Fruit fly (Drosophila melanogaster) whole organism, wandering third instar larva: ENCODE data around the gene CG4073.

Source experiments
- Abd-B ChIP-seq: fragments of >200 bp; optimal IDR thresholded peaks from 2 replicates; lab custom pipeline; 2017; ENCODE audit warnings: missing biosample characterization, missing genetic modification characterization
- CG32264 ChIP-seq: fragments of 200-800 bp; sonication (Bioruptor generic); optimal IDR thresholded peaks from 2 replicates; lab custom pipeline; 2016; ENCODE audit warnings: missing biosample characterization, missing genetic modification characterization
- CrebA ChIP-seq: fragments of 200-800 bp; sonication (Bioruptor generic); optimal IDR thresholded peaks from 2 replicates; lab custom pipeline; 2016; ENCODE audit warnings: missing biosample characterization, mild to moderate bottlenecking, missing genetic modification characterization, borderline replicate concordance
- Dfd ChIP-seq: fragments of >200 bp; optimal IDR thresholded peaks from 2 replicates; lab custom pipeline; 2017; ENCODE audit warnings: missing biosample characterization, missing genetic modification characterization
- Dif ChIP-seq: fragments of 200-275, 200-300 bp; sonication (Bioruptor generic); optimal IDR thresholded peaks from 2 replicates; lab custom pipeline; 2018; ENCODE audit warnings: missing biosample characterization, missing genetic modification characterization; ENCODE audit not compliant: partially characterized antibody
- GATAd ChIP-seq: sonication (Bioruptor generic); optimal IDR thresholded peaks from 2 replicates; lab custom pipeline; 2016; ENCODE audit warnings: missing biosample characterization, missing genetic modification characterization
- HLH106 ChIP-seq: fragments of 200-800 bp; optimal IDR thresholded peaks from 3 replicates; lab custom pipeline; 2019; ENCODE audit warnings: missing biosample characterization, mild to moderate bottlenecking, missing genetic modification characterization, moderate library complexity
- Hnf4 ChIP-seq: fragments of 200-800 bp; sonication (Bioruptor generic); optimal IDR thresholded peaks from 2 replicates; lab custom pipeline; 2016; ENCODE audit warnings: missing biosample characterization, mild to moderate bottlenecking, missing genetic modification characterization
- Hr78 ChIP-seq: fragments of >200 bp; optimal IDR thresholded peaks from 2 replicates; lab custom pipeline; 2017; ENCODE audit warnings: missing biosample characterization, missing genetic modification characterization
- Hr83 ChIP-seq: fragments of 200-300 bp; sonication (Bioruptor generic); optimal IDR thresholded peaks from 2 replicates; lab custom pipeline; 2016; ENCODE audit warnings: missing biosample characterization, mild to moderate bottlenecking, missing genetic modification characterization, moderate library complexity; ENCODE audit not compliant: poor library complexity, severe bottlenecking
- Jra ChIP-seq: sonication (Bioruptor generic); optimal IDR thresholded peaks from 2 replicates; lab custom pipeline; 2016; ENCODE audit warnings: missing biosample characterization, missing genetic modification characterization
- Myc ChIP-seq: fragments of >200 bp; optimal IDR thresholded peaks from 2 replicates; lab custom pipeline; 2017
- OdsH ChIP-seq: fragments of 200-800 bp; sonication (Bioruptor generic); optimal IDR thresholded peaks from 2 replicates; lab custom pipeline; 2016; ENCODE audit warnings: missing biosample characterization, mild to moderate bottlenecking, missing genetic modification characterization
- Rel ChIP-seq, 2 experiments: fragments of 200-800 bp; sonication (Bioruptor generic) in 1 of 2; optimal IDR thresholded peaks; 2 replicates in 1 of 2; 3 replicates in 1 of 2; lab custom pipeline; 2016 to 2019; ENCODE audit warnings: mild to moderate bottlenecking in 2 of 2, missing biosample characterization in 2 of 2, missing genetic modification characterization in 2 of 2, moderate library complexity in 1 of 2
- br ChIP-seq: fragments of 200-800 bp; sonication (Bioruptor generic); optimal IDR thresholded peaks from 2 replicates; lab custom pipeline; 2016; ENCODE audit warnings: missing biosample characterization, missing genetic modification characterization
- brk ChIP-seq: fragments of 200-800 bp; sonication (Bioruptor generic); optimal IDR thresholded peaks from 2 replicates; lab custom pipeline; 2016; ENCODE audit warnings: missing biosample characterization, mild to moderate bottlenecking, missing genetic modification characterization
- dl ChIP-seq, 2 experiments: fragments of 175-275, 200-275 bp in 1 of 2; fragments of 200-275 bp in 1 of 2; sonication (Bioruptor generic); optimal IDR thresholded peaks; lab custom pipeline; 2018; ENCODE audit warnings: mild to moderate bottlenecking in 2 of 2, missing biosample characterization in 2 of 2, missing genetic modification characterization in 2 of 2, moderate library complexity in 2 of 2; ENCODE audit not compliant: partially characterized antibody in 2 of 2, insufficient read depth in 1 of 2
- dmrt93B ChIP-seq: fragments of 200-800 bp; sonication (Bioruptor generic); optimal IDR thresholded peaks from 2 replicates; lab custom pipeline; 2018; ENCODE audit warnings: missing biosample characterization, mild to moderate bottlenecking, missing genetic modification characterization
- dsf ChIP-seq: sonication (Bioruptor generic); optimal IDR thresholded peaks from 2 replicates; lab custom pipeline; 2016; ENCODE audit warnings: missing biosample characterization, missing genetic modification characterization, borderline replicate concordance
- ey ChIP-seq: fragments of 200-800 bp; sonication (Bioruptor generic); optimal IDR thresholded peaks from 2 replicates; lab custom pipeline; 2016; ENCODE audit warnings: missing biosample characterization, missing genetic modification characterization
- foxo ChIP-seq, 2 experiments: fragments of 200-800 bp; sonication (Bioruptor generic); optimal IDR thresholded peaks; 2 replicates in 1 of 2; 3 replicates in 1 of 2; lab custom pipeline; 2016 to 2017; ENCODE audit warnings: missing biosample characterization in 2 of 2, missing genetic modification characterization in 2 of 2
- fru ChIP-seq: fragments of 200-800 bp; sonication (Bioruptor generic); optimal IDR thresholded peaks from 3 replicates; lab custom pipeline; 2016; ENCODE audit warnings: missing biosample characterization, mild to moderate bottlenecking, missing genetic modification characterization
- h ChIP-seq: fragments of 200-800 bp; sonication (Bioruptor generic); optimal IDR thresholded peaks from 3 replicates; lab custom pipeline; 2016; ENCODE audit warnings: missing biosample characterization, mild to moderate bottlenecking, missing genetic modification characterization
- jim ChIP-seq: fragments of 175-275, 200-325 bp; sonication (Bioruptor generic); optimal IDR thresholded peaks from 2 replicates; lab custom pipeline; 2016; ENCODE audit warnings: missing biosample characterization, mild to moderate bottlenecking, missing genetic modification characterization
- lola ChIP-seq: fragments of >200 bp; optimal IDR thresholded peaks from 2 replicates; lab custom pipeline; 2017; ENCODE audit warnings: missing biosample characterization, missing genetic modification characterization
- pan ChIP-seq: fragments of >200 bp; optimal IDR thresholded peaks from 2 replicates; lab custom pipeline; 2017
- psq ChIP-seq: fragments of 200-800 bp; sonication (Bioruptor generic); optimal IDR thresholded peaks from 3 replicates; lab custom pipeline; 2017; ENCODE audit warnings: missing biosample characterization, mild to moderate bottlenecking, missing genetic modification characterization, moderate library complexity
- rgr ChIP-seq: fragments of 200-800 bp; sonication (Bioruptor generic); optimal IDR thresholded peaks from 3 replicates; lab custom pipeline; 2016; ENCODE audit warnings: missing biosample characterization, mild to moderate bottlenecking, missing genetic modification characterization
- sv ChIP-seq: fragments of 200-800 bp; sonication (Bioruptor generic); optimal IDR thresholded peaks from 3 replicates; lab custom pipeline; 2016; ENCODE audit warnings: missing biosample characterization, missing genetic modification characterization
- tai ChIP-seq: sonication (Bioruptor generic); optimal IDR thresholded peaks from 2 replicates; lab custom pipeline; 2016; ENCODE audit warnings: missing biosample characterization, missing genetic modification characterization
- usp ChIP-seq: fragments of >200 bp; optimal IDR thresholded peaks from 2 replicates; lab custom pipeline; 2017; ENCODE audit warnings: missing biosample characterization, missing genetic modification characterization
- woc ChIP-seq: sonication (Bioruptor generic); optimal IDR thresholded peaks from 2 replicates; lab custom pipeline; 2016; ENCODE audit warnings: missing biosample characterization, mild to moderate bottlenecking, missing genetic modification characterization

The CG4073 gene

DNA sequence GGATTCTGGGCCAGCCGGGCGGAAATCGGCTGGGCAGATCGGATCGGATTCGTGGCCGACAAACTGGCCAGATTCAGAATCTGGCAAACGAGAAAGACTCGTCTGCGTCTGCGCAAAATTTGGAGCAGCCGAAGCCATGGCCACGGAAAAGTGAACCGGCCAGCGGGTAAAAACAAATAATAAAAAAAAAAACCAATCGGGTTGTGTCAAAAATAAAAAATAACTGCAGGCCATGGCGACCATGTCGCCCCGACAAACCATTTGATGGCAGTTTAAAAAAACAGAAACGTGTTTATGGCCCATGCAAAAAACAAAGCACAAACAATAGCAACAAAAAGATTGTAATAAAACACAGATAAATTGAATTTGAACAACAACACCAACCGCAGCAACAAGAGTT, 26.4 kb upstream of the CG4073 start:
- TF ChIP-seq lola (GFP tag; lab: Kevin White, UChicago) (no peak), OdsH (no peak), GATAd (GFP tag; lab: Kevin White, UChicago) (no peak), br (GFP tag; lab: Kevin White, UChicago) (no peak), psq (GFP tag; lab: Kevin White, UChicago) (no peak), Abd-B (no peak), Hr83 (GFP tag; lab: Kevin White, UChicago) (no peak), CG32264 (GFP tag; lab: Kevin White, UChicago) (no peak)

DNA sequence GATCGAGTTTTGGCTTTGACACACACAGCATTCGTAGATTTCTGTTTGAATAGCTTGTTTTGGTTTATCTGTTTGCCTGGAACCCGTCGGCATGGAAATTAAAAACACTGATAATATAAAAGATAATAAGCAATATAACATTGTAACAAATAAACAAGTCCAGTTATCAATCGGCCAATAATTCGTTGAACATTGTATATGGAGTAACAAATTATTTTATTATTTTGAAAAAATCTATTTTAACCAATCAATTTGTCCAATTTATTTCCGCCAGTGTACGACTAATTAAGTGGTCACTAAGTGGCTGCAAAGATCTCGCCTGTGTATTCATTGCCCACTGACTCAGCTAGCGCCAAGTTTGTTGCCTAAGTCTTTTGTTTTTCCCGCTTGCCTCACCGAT, 25.8 kb upstream of the CG4073 start:
- no peak for TF ChIP-seq Hnf4 (GFP tag; lab: Kevin White, UChicago)
- no peak for TF ChIP-seq jim (GFP tag; lab: Kevin White, UChicago)
- TF ChIP-seq tai = no peak
- TF ChIP-seq h (GFP tag; lab: Kevin White, UChicago) = no peak
- TF ChIP-seq GATAd (GFP tag; lab: Kevin White, UChicago) = no peak
- TF ChIP-seq Dif (GFP tag; lab: Kevin White, UChicago) = no peak
- no peak for TF ChIP-seq Hr78
- TF ChIP-seq CG32264 (GFP tag; lab: Kevin White, UChicago) = no peak
- no peak for TF ChIP-seq OdsH
- no peak for TF ChIP-seq woc (GFP tag; lab: Kevin White, UChicago)
- TF ChIP-seq usp (GFP tag; lab: Kevin White, UChicago) = no peak
- TF ChIP-seq Myc (lab: Kevin White, UChicago) = no peak
- TF ChIP-seq fru = no peak

DNA sequence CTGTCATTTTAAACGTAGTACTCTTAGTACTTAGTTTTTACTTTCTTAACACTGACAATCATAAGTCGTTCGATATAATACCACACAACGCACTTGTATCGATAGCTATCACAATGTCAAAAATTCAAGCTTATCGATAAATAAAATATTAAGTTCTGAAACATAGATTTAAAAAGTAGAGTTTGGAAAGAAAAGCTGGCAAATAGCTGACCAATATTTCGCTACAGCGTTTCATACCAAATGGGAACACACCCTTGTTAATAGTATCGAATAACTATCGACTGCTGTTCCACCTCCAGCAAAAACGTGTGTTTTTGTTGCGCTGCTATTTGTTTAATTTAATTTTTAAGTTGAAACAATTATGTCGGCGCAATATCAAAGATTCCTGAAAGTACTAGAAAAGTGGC, 18.2 kb upstream of the CG4073 start, which contains the start of the genes pug, CG14683 and CG46459:
Gene pug (plus strand): TSS at position 164 of the 407 bp plus-strand sequence.
Gene CG14683 (plus strand): TSS at position 277 of the 407 bp plus-strand sequence.
Gene CG46459 (plus strand): TSS at position 277 of the 407 bp plus-strand sequence.
- TF ChIP-seq Myc (lab: Kevin White, UChicago) (peak; percentile 31), brk (GFP tag; lab: Kevin White, UChicago) (no peak), Hr83 (GFP tag; lab: Kevin White, UChicago) (peak; percentile 11), CrebA (GFP tag; lab: Kevin White, UChicago) (no peak), sv (GFP tag; lab: Kevin White, UChicago) (peak; percentile 40), HLH106 (tag; lab: Kevin White, UChicago) (peak; percentile 46), Abd-B (no peak), br (GFP tag; lab: Kevin White, UChicago) (peak; percentile 15), Dfd (GFP tag; lab: Kevin White, UChicago) (no peak), Hnf4 (GFP tag; lab: Kevin White, UChicago) (no peak), jim (GFP tag; lab: Kevin White, UChicago) (no peak), psq (GFP tag; lab: Kevin White, UChicago) (no peak), h (GFP tag; lab: Kevin White, UChicago) (peak; percentile 73), ey (peak; percentile 32), dmrt93B (no peak), rgr (peak; percentile 33), pan (lab: Kevin White, UChicago) (no peak), GATAd (GFP tag; lab: Kevin White, UChicago) (peak; percentile 26), foxo (GFP tag; optimal IDR thresholded peaks at IDR 0.05; lab: Kevin White, UChicago) (peak in 1 of 2 experiments; percentile 63), fru (peak; percentile 49), OdsH (peak; percentile 8), Jra (GFP tag; lab: Kevin White, UChicago) (peak; percentile 55), Rel (GFP tag; optimal IDR thresholded peaks at IDR 0.05; lab: Kevin White, UChicago) (no peak), Rel (tag; optimal IDR thresholded peaks at IDR 0.05; lab: Kevin White, UChicago) (peak; percentile 34)

DNA sequence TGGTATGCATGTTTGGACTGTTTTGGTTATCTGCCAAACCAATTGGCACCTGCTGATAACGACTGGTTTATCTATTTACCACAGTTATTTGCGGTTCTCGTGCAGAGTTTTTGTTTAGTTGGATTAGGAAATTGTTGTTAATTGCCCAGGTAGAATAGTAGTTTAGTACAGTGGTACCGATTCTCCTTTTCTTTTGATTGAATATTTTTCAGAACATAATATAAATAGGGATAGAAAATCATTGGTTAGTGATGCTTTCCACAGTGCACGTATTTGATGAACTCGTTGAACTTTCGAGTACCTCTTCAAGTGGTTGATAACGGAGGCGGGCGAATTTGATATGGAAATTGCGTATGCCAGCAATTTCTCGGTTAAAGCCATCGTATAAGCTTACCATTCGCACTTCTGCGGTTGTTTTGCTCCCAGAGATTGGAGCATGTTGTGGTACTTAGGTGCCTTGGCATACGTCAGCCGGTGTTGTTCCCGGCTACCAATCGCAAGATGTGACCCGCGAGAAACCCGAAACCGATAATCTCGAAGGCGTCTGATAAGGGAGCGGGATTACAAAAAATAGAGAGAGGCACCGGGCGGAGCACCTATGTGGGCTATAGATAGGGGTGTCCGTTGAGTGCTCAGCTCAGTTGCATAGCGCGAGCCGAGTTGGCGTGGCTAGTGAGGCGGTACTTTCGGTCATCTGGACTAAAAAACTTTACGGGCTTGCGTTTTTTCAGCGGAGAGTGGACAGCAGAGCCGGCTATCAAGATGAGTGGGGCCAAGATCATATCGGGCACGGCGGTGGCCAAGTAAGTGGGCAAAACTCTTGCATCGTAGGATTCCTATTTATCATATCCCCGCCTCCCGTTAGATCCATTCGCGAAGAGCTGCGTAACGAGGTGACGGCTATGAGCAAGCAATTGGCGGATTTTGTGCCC, 15.3 kb upstream of the CG4073 start:
- TF ChIP-seq h (GFP tag; lab: Kevin White, UChicago) (no peak), jim (GFP tag; lab: Kevin White, UChicago) (no peak), foxo (GFP tag; optimal IDR thresholded peaks at IDR 0.05; lab: Kevin White, UChicago) (peak in 1 of 2 experiments; percentile 5), Rel (GFP tag; optimal IDR thresholded peaks at IDR 0.05; lab: Kevin White, UChicago) (no peak), Rel (tag; optimal IDR thresholded peaks at IDR 0.05; lab: Kevin White, UChicago) (peak; percentile 95), dsf (GFP tag; lab: Kevin White, UChicago) (no peak), GATAd (GFP tag; lab: Kevin White, UChicago) (no peak), sv (GFP tag; lab: Kevin White, UChicago) (no peak), dmrt93B (no peak), brk (GFP tag; lab: Kevin White, UChicago) (no peak), Dif (GFP tag; lab: Kevin White, UChicago) (peak; percentile 44), lola (GFP tag; lab: Kevin White, UChicago) (no peak), usp (GFP tag; lab: Kevin White, UChicago) (no peak), dl (GFP tag; optimal IDR thresholded peaks at IDR 0.05; lab: Kevin White, UChicago; ENCODE audit: insufficient read depth in 1 of 2, partially characterized antibody in 2 of 2) (no peak)
